Fruit fly (Drosophila melanogaster): Measurements from ENCODE around the gene GstD3.

The GstD3 gene

DNA sequence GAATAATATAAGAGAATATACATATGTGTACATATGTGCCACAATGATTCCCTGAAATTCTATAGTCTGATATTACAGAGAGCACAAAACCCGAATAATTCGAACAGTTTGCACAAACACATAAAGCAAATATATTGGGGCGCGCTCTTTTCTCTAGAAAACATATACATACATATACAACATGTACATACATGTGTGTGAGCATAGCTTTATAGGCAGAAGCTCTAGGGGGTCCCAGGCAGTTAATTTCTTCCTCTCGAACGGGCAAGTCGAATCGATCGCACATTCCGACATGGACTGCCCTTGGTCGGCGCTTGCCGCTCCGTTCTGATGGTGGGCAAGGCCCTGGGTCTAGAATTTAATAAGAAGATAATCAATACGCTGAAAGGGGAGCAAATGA, at the start of gene GstD3:
GstD3 (plus strand) TSS at position 269 of the 400 bp plus-strand sequence.
- TF ChIP-seq NK7.1 (GFP tag; optimal IDR thresholded peaks at IDR 0.05) (no peak), cg (GFP tag; optimal IDR thresholded peaks at IDR 0.05) (peak; percentile 65), nom (GFP tag; optimal IDR thresholded peaks at IDR 0.05) (peak; percentile 15), Trl (optimal IDR thresholded peaks at IDR 0.05) (peak; percentile 12 to 31), Trl (GFP tag; optimal IDR thresholded peaks at IDR 0.05) (no peak), CG8388 (GFP tag; optimal IDR thresholded peaks at IDR 0.05) (no peak), Opbp (GFP tag; IDR thresholded peaks at IDR 0.05; ENCODE audit: partially characterized antibody) (peak; percentile 15; the same call in 1 of the 3 replicates), sug (tag; optimal IDR thresholded peaks at IDR 0.05) (peak; percentile 94), CG2199 (GFP tag; IDR thresholded peaks at IDR 0.05) (0 out of 3 replicates have a peak, but pooled peaks have one; percentile 44), CG12769 (tag; optimal IDR thresholded peaks at IDR 0.05) (peak; percentile 4), CG3726 (GFP tag; IDR thresholded peaks at IDR 0.05) (no peak), nerfin-2 (GFP tag; IDR thresholded peaks at IDR 0.05; ENCODE audit: partially characterized antibody) (no peak)

DNA sequence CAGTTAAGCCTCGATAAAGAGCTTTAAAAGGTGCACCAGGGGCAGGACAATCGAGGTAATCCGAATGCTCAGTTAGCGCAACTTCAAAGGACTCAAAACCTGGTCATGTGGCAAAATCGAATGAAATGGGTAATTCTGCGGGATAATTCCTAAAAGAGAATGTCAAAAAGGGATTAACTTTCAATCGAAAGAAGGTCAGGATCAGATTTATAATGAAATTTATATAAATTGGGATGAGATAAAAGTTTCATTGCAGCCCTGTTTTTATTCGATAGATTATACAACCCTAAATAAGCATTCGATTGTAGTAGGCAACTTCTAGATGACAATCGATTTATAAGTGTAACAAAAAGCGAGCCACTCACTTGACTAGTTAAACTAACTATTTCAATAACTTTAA, 49.6 kb upstream of the GstD3 start, which contains the start of gene CG10013:
CG10013 (plus strand) TSS at position 301 of the 400 bp plus-strand sequence.
- TF ChIP-seq p53 (GFP tag; optimal IDR thresholded peaks at IDR 0.05) (no peak), stwl (tag; optimal IDR thresholded peaks at IDR 0.05) (peak; percentile 23)

DNA sequence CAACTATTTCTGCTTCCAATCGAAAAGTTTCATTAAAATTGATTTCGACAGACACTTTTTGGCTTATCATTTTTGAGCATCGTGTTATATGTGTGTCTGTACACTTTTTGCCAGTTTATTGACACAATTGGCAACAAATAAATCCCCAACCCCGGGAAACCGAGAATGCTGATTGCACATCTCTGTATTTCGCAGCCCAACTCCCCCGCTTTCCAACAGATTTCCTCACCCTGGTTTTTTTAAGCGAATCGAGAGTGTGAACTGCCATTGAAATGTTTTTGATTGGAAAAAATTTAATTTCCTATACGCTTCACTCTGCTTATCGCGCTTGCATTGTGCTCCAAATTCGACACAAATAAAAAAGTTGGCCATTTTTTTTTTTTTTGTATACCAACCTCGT, 46.0 kb upstream of the GstD3 start:
- no peak for TF ChIP-seq sob (GFP tag; IDR thresholded peaks at IDR 0.05)
- TF ChIP-seq tup (GFP tag; optimal IDR thresholded peaks at IDR 0.05), result no peak
- TF ChIP-seq fd96Cb (tag; optimal IDR thresholded peaks at IDR 0.05), result no peak
- no peak for TF ChIP-seq CG7357 (GFP tag; IDR thresholded peaks at IDR 0.05)
- TF ChIP-seq Dek (tag; optimal IDR thresholded peaks at IDR 0.05), result no peak
- TF ChIP-seq Mrtf (GFP tag; IDR thresholded peaks at IDR 0.05), result no peak
- no peak for TF ChIP-seq CG18599 (GFP tag; optimal IDR thresholded peaks at IDR 0.05)
- TF ChIP-seq CG13123 (GFP tag; optimal IDR thresholded peaks at IDR 0.05), result no peak
- no peak for TF ChIP-seq CG12236 (GFP tag; optimal IDR thresholded peaks at IDR 0.05)
- TF ChIP-seq unpg (GFP tag; optimal IDR thresholded peaks at IDR 0.05), result no peak
- no peak for TF ChIP-seq Hey (tag; optimal IDR thresholded peaks at IDR 0.05)
- no peak for TF ChIP-seq Asciz (GFP tag; optimal IDR thresholded peaks at IDR 0.05)

DNA sequence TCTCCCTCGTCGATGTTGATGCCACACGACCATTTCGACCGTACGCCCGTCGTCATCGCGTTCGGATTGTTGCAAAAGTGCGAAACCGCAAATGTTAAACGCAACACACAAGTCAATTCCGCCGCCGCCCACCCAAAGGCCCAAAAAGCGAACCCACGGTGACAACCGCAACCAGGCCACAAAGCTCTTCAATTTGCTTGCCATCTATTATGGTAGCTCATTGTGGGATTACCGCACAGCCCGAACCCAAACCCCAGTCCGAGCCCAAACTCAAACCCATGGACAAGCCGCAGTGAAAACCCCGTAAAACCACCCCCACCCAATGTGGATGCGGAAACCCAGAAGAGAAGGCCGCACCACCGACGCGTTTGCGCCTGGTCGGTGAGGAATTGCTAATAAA, 43.0 kb upstream of the GstD3 start:
- TF ChIP-seq CG2120 (GFP tag; optimal IDR thresholded peaks at IDR 0.05), result no peak
- peak in 1 of 2 experiments; percentile 25 for TF ChIP-seq Hr51 (GFP tag; optimal IDR thresholded peaks at IDR 0.05)
- no peak for TF ChIP-seq CG14667 (GFP tag; IDR thresholded peaks at IDR 0.05)
- peak; percentile 47 for TF ChIP-seq Ets65A (GFP tag)
- TF ChIP-seq CkIIα-i1 (GFP tag; IDR thresholded peaks at IDR 0.05), result no peak
- no peak for TF ChIP-seq phol (tag; optimal IDR thresholded peaks at IDR 0.05)
- no peak for TF ChIP-seq CG12769 (tag; optimal IDR thresholded peaks at IDR 0.05)
- peak; percentile 59 for TF ChIP-seq nerfin-1 (tag; optimal IDR thresholded peaks at IDR 0.05)
- no peak for TF ChIP-seq CG17361 (GFP tag; IDR thresholded peaks at IDR 0.05)
- peak; percentile 14; the same call in 1 of the 2 replicates for TF ChIP-seq Bgb (GFP tag; IDR thresholded peaks at IDR 0.05; ENCODE audit: partially characterized antibody)
- TF ChIP-seq kah (GFP tag; optimal IDR thresholded peaks at IDR 0.05), result no peak
- TF ChIP-seq CrebB (tag; optimal IDR thresholded peaks at IDR 0.05), result no peak
- peak; percentile 50 for TF ChIP-seq oc (tag; optimal IDR thresholded peaks at IDR 0.05)
- TF ChIP-seq lola (GFP tag; optimal IDR thresholded peaks at IDR 0.05), result no peak
- TF ChIP-seq Deaf1 (tag; optimal IDR thresholded peaks at IDR 0.05), result peak; percentile 43
- TF ChIP-seq Hey (tag; optimal IDR thresholded peaks at IDR 0.05), result peak; percentile 85
- no peak for TF ChIP-seq ttk (GFP tag; IDR thresholded peaks at IDR 0.05)
- TF ChIP-seq mirr (GFP tag; optimal IDR thresholded peaks at IDR 0.05), result peak; percentile 50
- TF ChIP-seq sisA (GFP tag; IDR thresholded peaks at IDR 0.05), result no peak
- peak; percentile 43 for TF ChIP-seq abd-A (tag; optimal IDR thresholded peaks at IDR 0.05)
- peak; percentile 93 for TF ChIP-seq run (tag; optimal IDR thresholded peaks at IDR 0.05)
- no peak for TF ChIP-seq CG5953 (GFP tag; IDR thresholded peaks at IDR 0.05)
- TF ChIP-seq Myb (GFP tag; optimal IDR thresholded peaks at IDR 0.05), result no peak
